Worm (Caenorhabditis elegans) whole organism, mixed stage, embryonic: Measurements from ENCODE around the gene chil-14.

Experiments used
- M03D4.4 ChIP-seq: sonication (generic microtip); optimal IDR thresholded peaks from 2 replicates; lab custom pipeline; 2017; ENCODE audit warnings: mild to moderate bottlenecking, missing genetic modification characterization, missing compliant biosample characterization
- bed-3 ChIP-seq: fragments of 200-800 bp; sonication (Bioruptor generic); optimal IDR thresholded peaks from 3 replicates; lab custom pipeline; 2018; ENCODE audit warnings: mild to moderate bottlenecking, missing genetic modification characterization, moderate library complexity, missing compliant biosample characterization
- blmp-1 ChIP-seq: fragments of 150-350 bp; optimal IDR thresholded peaks from 2 replicates; lab custom pipeline; 2014; ENCODE audit warnings: missing biosample characterization, missing genetic modification characterization
- ceh-39 ChIP-seq: fragments of 150-350 bp; optimal IDR thresholded peaks from 2 replicates; lab custom pipeline; 2014; ENCODE audit warnings: missing biosample characterization, missing genetic modification characterization
- ceh-43 ChIP-seq: fragments of 200-800 bp; sonication (Bioruptor generic); optimal IDR thresholded peaks from 2 replicates; lab custom pipeline; 2018; ENCODE audit warnings: mild to moderate bottlenecking, missing genetic modification characterization, moderate library complexity, missing compliant biosample characterization
- ceh-83 ChIP-seq: fragments of 200-800 bp; sonication (Bioruptor generic); optimal IDR thresholded peaks from 2 replicates; lab custom pipeline; 2018; ENCODE audit warnings: mild to moderate bottlenecking, missing genetic modification characterization, missing compliant biosample characterization
- ces-1 ChIP-seq: fragments of 150-350 bp; optimal IDR thresholded peaks from 2 replicates; lab custom pipeline; 2014; ENCODE audit warnings: missing biosample characterization, missing genetic modification reagents, missing genetic modification characterization
- cnd-1 ChIP-seq: fragments of 200-800 bp; sonication (Bioruptor generic); optimal IDR thresholded peaks from 2 replicates; lab custom pipeline; 2018; ENCODE audit warnings: mild to moderate bottlenecking, missing genetic modification characterization, missing compliant biosample characterization
- drap-1 ChIP-seq: fragments of 200-800 bp; sonication (Bioruptor generic); optimal IDR thresholded peaks from 3 replicates; lab custom pipeline; 2018; ENCODE audit warnings: mild to moderate bottlenecking, missing genetic modification characterization, missing compliant biosample characterization
- elt-1 ChIP-seq: sonication (generic microtip); optimal IDR thresholded peaks from 2 replicates; lab custom pipeline; 2017; ENCODE audit warnings: missing genetic modification characterization, mild to moderate bottlenecking, missing compliant biosample characterization, antibody characterized with exemption, moderate library complexity, borderline replicate concordance; ENCODE audit not compliant: insufficient read depth
- elt-3 ChIP-seq: fragments of 150-350 bp; optimal IDR thresholded peaks from 2 replicates; lab custom pipeline; 2014; ENCODE audit warnings: missing biosample characterization, missing genetic modification characterization
- flh-1 ChIP-seq: fragments of 200-800 bp; sonication (Bioruptor generic); optimal IDR thresholded peaks from 2 replicates; lab custom pipeline; 2018; ENCODE audit warnings: mild to moderate bottlenecking, missing genetic modification characterization, moderate library complexity, missing compliant biosample characterization
- ham-2 ChIP-seq: fragments of 200-800 bp; sonication (Bioruptor generic); optimal IDR thresholded peaks from 2 replicates; lab custom pipeline; 2018; ENCODE audit warnings: mild to moderate bottlenecking, missing genetic modification characterization, missing compliant biosample characterization
- hlh-1 ChIP-seq: fragments of 150-350 bp; optimal IDR thresholded peaks from 2 replicates; lab custom pipeline; 2014; ENCODE audit warnings: missing biosample characterization, missing genetic modification reagents, missing genetic modification characterization
- lin-13 ChIP-seq: fragments of 150-350 bp; optimal IDR thresholded peaks from 2 replicates; lab custom pipeline; 2014; ENCODE audit warnings: missing biosample characterization, missing genetic modification characterization
- lin-32 ChIP-seq: fragments of 200-800 bp; sonication (Bioruptor generic); optimal IDR thresholded peaks from 2 replicates; lab custom pipeline; 2018; ENCODE audit warnings: mild to moderate bottlenecking, missing genetic modification characterization, missing compliant biosample characterization
- lsy-2 ChIP-seq: fragments of 150-350 bp; optimal IDR thresholded peaks from 2 replicates; lab custom pipeline; 2014; ENCODE audit warnings: missing biosample characterization, missing genetic modification characterization
- mab-5 ChIP-seq: fragments of 150-350 bp; optimal IDR thresholded peaks from 2 replicates; lab custom pipeline; 2014; ENCODE audit warnings: missing biosample characterization, missing genetic modification characterization
- mep-1 ChIP-seq: fragments of 150-350 bp; optimal IDR thresholded peaks from 2 replicates; lab custom pipeline; 2017; ENCODE audit warnings: missing biosample characterization, missing genetic modification reagents, missing genetic modification characterization, inconsistent platforms
- mls-2 ChIP-seq: sonication (generic microtip); optimal IDR thresholded peaks from 2 replicates; lab custom pipeline; 2016; ENCODE audit warnings: mild to moderate bottlenecking, missing genetic modification characterization, moderate library complexity, missing compliant biosample characterization
- nhr-12 ChIP-seq: fragments of 150-350 bp; optimal IDR thresholded peaks from 2 replicates; lab custom pipeline; 2014; ENCODE audit warnings: missing biosample characterization, missing genetic modification characterization
- nhr-2 ChIP-seq: fragments of 150-350 bp; optimal IDR thresholded peaks from 2 replicates; lab custom pipeline; 2014; ENCODE audit warnings: missing biosample characterization, missing genetic modification characterization
- nhr-237 ChIP-seq: fragments of 150-350 bp; optimal IDR thresholded peaks from 2 replicates; lab custom pipeline; 2014; ENCODE audit warnings: missing biosample characterization, missing genetic modification characterization
- nhr-28 ChIP-seq: fragments of 150-350 bp; optimal IDR thresholded peaks from 2 replicates; lab custom pipeline; 2014; ENCODE audit warnings: missing biosample characterization, missing genetic modification characterization
- nhr-76 ChIP-seq: sonication (generic microtip); optimal IDR thresholded peaks from 2 replicates; lab custom pipeline; 2017; ENCODE audit warnings: missing biosample characterization, missing genetic modification characterization
- pha-4 ChIP-seq: fragments of 150-350 bp; optimal IDR thresholded peaks from 2 replicates; lab custom pipeline; 2018; ENCODE audit warnings: missing biosample characterization, missing genetic modification reagents, missing genetic modification characterization
- sem-2 ChIP-seq: fragments of 200-800 bp; sonication (Bioruptor generic); optimal IDR thresholded peaks from 2 replicates; lab custom pipeline; 2018; ENCODE audit warnings: mild to moderate bottlenecking, missing genetic modification characterization, missing compliant biosample characterization
- snpc-4 ChIP-seq: fragments of 150-350 bp; optimal IDR thresholded peaks from 2 replicates; lab custom pipeline; 2014; ENCODE audit warnings: missing biosample characterization, missing genetic modification characterization
- sptf-1 ChIP-seq: sonication (generic microtip); optimal IDR thresholded peaks from 2 replicates; lab custom pipeline; 2017; ENCODE audit warnings: mild to moderate bottlenecking, missing genetic modification characterization, moderate library complexity, missing compliant biosample characterization
- tbx-8 ChIP-seq: fragments of 200-800 bp; sonication (Bioruptor generic); optimal IDR thresholded peaks from 2 replicates; lab custom pipeline; 2018; ENCODE audit warnings: mild to moderate bottlenecking, missing genetic modification characterization, moderate library complexity, missing compliant biosample characterization
- unc-120 ChIP-seq: sonication (generic microtip); optimal IDR thresholded peaks from 2 replicates; lab custom pipeline; 2017; ENCODE audit warnings: missing genetic modification characterization, missing compliant biosample characterization; ENCODE audit not compliant: poor library complexity, severe bottlenecking
- unc-39 ChIP-seq: fragments of 150-350 bp; optimal IDR thresholded peaks from 2 replicates; lab custom pipeline; 2014; ENCODE audit warnings: missing biosample characterization, missing genetic modification characterization
- unc-62 ChIP-seq: fragments of 150-350 bp; optimal IDR thresholded peaks from 2 replicates; lab custom pipeline; 2014; ENCODE audit warnings: missing biosample characterization, missing genetic modification reagents, missing genetic modification characterization
- zip-8 ChIP-seq: fragments of 150-350 bp; optimal IDR thresholded peaks from 2 replicates; lab custom pipeline; 2014; ENCODE audit warnings: missing biosample characterization, missing genetic modification characterization
- ztf-11 ChIP-seq: fragments of 150-350 bp; optimal IDR thresholded peaks from 2 replicates; lab custom pipeline; 2014; ENCODE audit warnings: missing biosample characterization, missing genetic modification characterization

Gene chil-14

DNA sequence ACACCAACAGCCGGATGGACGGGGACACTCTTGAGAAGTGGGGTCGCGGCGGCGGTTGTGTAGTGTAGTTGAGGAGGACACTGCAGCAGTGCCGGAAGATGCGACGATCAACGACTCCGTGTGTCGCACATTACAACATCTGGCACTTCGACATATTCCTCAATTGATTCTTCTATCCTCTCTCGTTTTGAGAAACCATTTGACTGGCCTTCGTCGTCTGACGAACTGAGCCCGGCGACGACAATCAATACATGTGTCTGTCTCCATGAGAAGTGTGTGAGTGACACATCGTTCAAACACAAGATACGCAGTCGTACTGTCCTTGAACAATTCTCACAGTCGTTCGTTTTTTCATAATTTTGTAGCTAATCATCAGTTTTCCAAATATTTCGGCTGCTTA, 17.7 kb downstream of the chil-14 start:
- TF ChIP-seq lin-32 (GFP tag; lab: Kevin White, UChicago) = no peak
- no peak for TF ChIP-seq tbx-8 (GFP tag; lab: Kevin White, UChicago)
- peak; percentile 49 for TF ChIP-seq unc-62
- TF ChIP-seq cnd-1 = peak; percentile 16
- no peak for TF ChIP-seq nhr-12 (tag; lab: Kevin White, UChicago)
- no peak for TF ChIP-seq sem-2 (GFP tag; lab: Kevin White, UChicago)
- TF ChIP-seq hlh-1 (tag; lab: Kevin White, UChicago) = peak; percentile 10
- no peak for TF ChIP-seq bed-3 (GFP tag; lab: Kevin White, UChicago)
- no peak for TF ChIP-seq ceh-43 (GFP tag; lab: Kevin White, UChicago)
- TF ChIP-seq M03D4.4 (tag; lab: Kevin White, UChicago) = no peak

DNA sequence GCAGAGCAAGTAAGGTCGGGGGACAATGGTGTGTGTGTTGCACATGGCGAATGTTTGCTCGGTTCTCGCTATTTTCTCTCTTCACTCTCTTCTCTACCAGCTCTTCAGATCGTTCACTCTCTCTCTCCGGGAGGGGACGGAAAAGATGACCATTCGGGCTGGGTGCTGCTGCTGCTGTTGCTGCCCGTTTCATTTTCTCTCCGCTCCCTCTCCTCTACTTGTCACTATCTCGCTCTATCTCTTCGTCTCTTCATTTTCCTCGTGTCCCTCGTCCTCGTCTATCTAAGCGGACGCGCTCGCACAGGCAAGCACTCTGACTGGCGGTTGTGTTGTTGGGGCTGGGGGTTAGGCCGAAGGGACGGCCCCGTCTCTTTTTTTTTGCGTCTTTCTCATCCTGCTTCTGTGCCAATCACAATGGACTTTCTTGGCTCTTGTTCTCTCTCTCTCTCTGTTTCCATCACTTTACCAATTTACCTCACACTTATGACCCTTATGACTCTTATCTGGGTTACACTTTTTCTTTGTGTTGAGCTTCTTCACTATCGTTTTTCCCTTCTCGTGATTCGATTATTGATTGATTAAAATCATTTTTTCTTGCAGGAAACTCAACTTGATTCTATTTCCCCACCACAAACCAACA, 19.7 kb downstream of the chil-14 start, which contains the start of the genes F53E2.2 and unc-60:
TSS of gene F53E2.2 (plus strand) at position 601 of the 640 bp plus-strand sequence.
TSS of gene unc-60 (plus strand) at position 601 of the 640 bp plus-strand sequence.
- peak; percentile 75 for TF ChIP-seq sptf-1 (tag; lab: Kevin White, UChicago)
- TF ChIP-seq ham-2 (GFP tag; lab: Kevin White, UChicago) = peak; percentile 86
- peak; percentile 61 for TF ChIP-seq mls-2 (tag; lab: Kevin White, UChicago)
- no peak for TF ChIP-seq sem-2 (GFP tag; lab: Kevin White, UChicago)
- peak; percentile 26 for TF ChIP-seq cnd-1
- no peak for TF ChIP-seq snpc-4 (tag; lab: Kevin White, UChicago)
- TF ChIP-seq ceh-43 (GFP tag; lab: Kevin White, UChicago) = no peak
- no peak for TF ChIP-seq flh-1 (GFP tag; lab: Kevin White, UChicago)
- peak; percentile 32 for TF ChIP-seq ces-1 (GFP tag; lab: Kevin White, UChicago)
- peak; percentile 49 for TF ChIP-seq nhr-2 (tag; lab: Kevin White, UChicago)
- TF ChIP-seq bed-3 (GFP tag; lab: Kevin White, UChicago) = no peak
- peak; percentile 51 for TF ChIP-seq mep-1 (tag; lab: Kevin White, UChicago)
- no peak for TF ChIP-seq nhr-28 (tag; lab: Kevin White, UChicago)
- TF ChIP-seq ceh-83 = no peak
- peak; percentile 74 for TF ChIP-seq pha-4
- TF ChIP-seq ztf-11 (tag; lab: Kevin White, UChicago) = peak; percentile 9
- peak; percentile 81 for TF ChIP-seq lin-13 (tag; lab: Kevin White, UChicago)
- no peak for TF ChIP-seq tbx-8 (GFP tag; lab: Kevin White, UChicago)
- no peak for TF ChIP-seq elt-1 (tag; lab: Kevin White, UChicago)
- no peak for TF ChIP-seq nhr-12 (tag; lab: Kevin White, UChicago)
- no peak for TF ChIP-seq ceh-39
- no peak for TF ChIP-seq nhr-76 (tag; lab: Kevin White, UChicago)
- no peak for TF ChIP-seq blmp-1
- TF ChIP-seq zip-8 (tag; lab: Kevin White, UChicago) = no peak
- TF ChIP-seq elt-3 = no peak
- TF ChIP-seq unc-120 = peak; percentile 94
- TF ChIP-seq unc-39 (tag; lab: Kevin White, UChicago) = no peak
- TF ChIP-seq M03D4.4 (tag; lab: Kevin White, UChicago) = peak; percentile 56
- TF ChIP-seq mab-5 (tag; lab: Kevin White, UChicago) = no peak
- peak; percentile 38 for TF ChIP-seq lsy-2
- TF ChIP-seq unc-62 = peak; percentile 86
- peak; percentile 43 for TF ChIP-seq drap-1 (GFP tag; lab: Kevin White, UChicago)
- TF ChIP-seq nhr-237 (tag; lab: Kevin White, UChicago) = no peak
- TF ChIP-seq lin-32 (GFP tag; lab: Kevin White, UChicago) = no peak
- TF ChIP-seq hlh-1 (tag; lab: Kevin White, UChicago) = peak; percentile 65

DNA sequence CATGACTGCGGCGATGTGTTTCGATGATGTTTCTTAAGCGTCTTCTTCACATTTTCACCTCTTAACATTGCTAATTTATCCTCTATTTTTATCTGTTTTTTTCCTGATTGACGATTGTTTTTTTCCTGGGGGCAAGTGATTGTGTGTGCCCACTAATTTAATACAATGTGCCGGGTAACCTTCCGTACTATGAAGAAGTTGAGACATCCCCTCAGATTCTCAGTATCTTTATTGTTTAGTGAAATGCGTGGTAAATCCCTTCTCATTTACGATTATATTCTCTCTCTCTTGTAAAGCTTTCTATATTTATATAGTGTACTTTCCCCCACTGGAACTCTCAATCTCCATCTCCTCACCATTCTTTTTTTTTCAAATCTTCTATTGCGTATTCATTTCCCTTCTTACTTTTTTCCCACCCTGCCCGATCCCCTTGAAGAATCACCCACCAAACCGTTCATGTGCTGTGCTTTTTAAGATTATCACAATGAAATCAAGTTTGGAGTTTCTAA, 21.5 kb downstream of the chil-14 start:
- TF ChIP-seq bed-3 (GFP tag; lab: Kevin White, UChicago) (no peak), M03D4.4 (tag; lab: Kevin White, UChicago) (no peak)
